Worm (Caenorhabditis elegans) whole organism, late embryonic: Measurements from ENCODE around the gene dao-6.

Experiments
- C08G9.2 ChIP-seq: sonication (generic microtip); optimal IDR thresholded peaks from 2 replicates; lab custom pipeline; 2016; ENCODE audit warnings: mild to moderate bottlenecking, missing genetic modification characterization, moderate library complexity, missing compliant biosample characterization
- C38D4.7 ChIP-seq: fragments of 200-800 bp; sonication (Bioruptor generic); optimal IDR thresholded peaks from 2 replicates; lab custom pipeline; 2018; ENCODE audit warnings: mild to moderate bottlenecking, missing genetic modification characterization, moderate library complexity, missing compliant biosample characterization
- K02D7.2 ChIP-seq: sonication (generic microtip); optimal IDR thresholded peaks from 2 replicates; lab custom pipeline; 2017; ENCODE audit warnings: mild to moderate bottlenecking, missing genetic modification characterization, missing compliant biosample characterization
- ahr-1 ChIP-seq: sonication (generic microtip); optimal IDR thresholded peaks from 2 replicates; lab custom pipeline; 2016; ENCODE audit warnings: missing genetic modification characterization, missing compliant biosample characterization
- ceh-18 ChIP-seq: sonication (generic microtip); optimal IDR thresholded peaks from 2 replicates; lab custom pipeline; 2016; ENCODE audit warnings: missing genetic modification characterization, missing compliant biosample characterization
- ceh-19 ChIP-seq: fragments of 200-800 bp; sonication (Bioruptor generic); optimal IDR thresholded peaks from 2 replicates; lab custom pipeline; 2018; ENCODE audit warnings: mild to moderate bottlenecking, missing genetic modification characterization, missing compliant biosample characterization
- ceh-24 ChIP-seq: sonication (generic microtip); optimal IDR thresholded peaks from 2 replicates; lab custom pipeline; 2016; ENCODE audit warnings: mild to moderate bottlenecking, missing genetic modification characterization, missing compliant biosample characterization
- ceh-31 ChIP-seq: sonication (generic microtip); optimal IDR thresholded peaks from 2 replicates; lab custom pipeline; 2016; ENCODE audit warnings: missing genetic modification characterization, missing compliant biosample characterization
- ceh-34 ChIP-seq: sonication (generic microtip); optimal IDR thresholded peaks from 2 replicates; lab custom pipeline; 2016; ENCODE audit warnings: mild to moderate bottlenecking, missing genetic modification characterization, missing compliant biosample characterization
- ceh-45 ChIP-seq: fragments of 200-800 bp; sonication (Bioruptor generic); IDR thresholded peaks from 2 replicates; pipeline ENCODE4 v1.3.6; 2022; ENCODE audit warnings: missing genetic modification reagents, missing genetic modification characterization, missing compliant biosample characterization
- ceh-6 ChIP-seq: fragments of 200-800 bp; sonication (Bioruptor generic); optimal IDR thresholded peaks from 2 replicates; lab custom pipeline; 2018; ENCODE audit warnings: mild to moderate bottlenecking, missing genetic modification characterization, missing compliant biosample characterization
- ceh-9 ChIP-seq: sonication (generic microtip); optimal IDR thresholded peaks from 2 replicates; lab custom pipeline; 2016; ENCODE audit warnings: mild to moderate bottlenecking, missing genetic modification characterization, inconsistent platforms, missing compliant biosample characterization
- fax-1 ChIP-seq: sonication (generic microtip); optimal IDR thresholded peaks from 2 replicates; lab custom pipeline; 2016; ENCODE audit warnings: missing genotype, missing genetic modification characterization, missing compliant biosample characterization
- fkh-6 ChIP-seq: sonication (generic microtip); optimal IDR thresholded peaks from 2 replicates; lab custom pipeline; 2016; ENCODE audit warnings: missing genetic modification characterization, missing compliant biosample characterization
- gmeb-2 ChIP-seq: sonication (generic microtip); optimal IDR thresholded peaks from 2 replicates; lab custom pipeline; 2016; ENCODE audit warnings: missing genetic modification characterization, inconsistent platforms, missing compliant biosample characterization
- hlh-30 ChIP-seq: sonication (generic microtip); optimal IDR thresholded peaks from 2 replicates; lab custom pipeline; 2017; ENCODE audit warnings: antibody characterized with exemption, missing genetic modification characterization, missing compliant biosample characterization; ENCODE audit not compliant: insufficient read depth
- hlh-6 ChIP-seq: sonication (generic microtip); optimal IDR thresholded peaks from 2 replicates; lab custom pipeline; 2016; ENCODE audit warnings: missing genotype, missing genetic modification characterization, missing compliant biosample characterization
- nfya-1 ChIP-seq: sonication (generic microtip); optimal IDR thresholded peaks from 2 replicates; lab custom pipeline; 2017; ENCODE audit warnings: missing genetic modification characterization, mild to moderate bottlenecking, missing compliant biosample characterization, antibody characterized with exemption, moderate library complexity
- nhr-232 ChIP-seq: sonication (generic microtip); optimal IDR thresholded peaks from 2 replicates; lab custom pipeline; 2016; ENCODE audit warnings: missing genetic modification characterization, missing compliant biosample characterization
- odd-2 ChIP-seq: sonication (generic microtip); optimal IDR thresholded peaks from 2 replicates; lab custom pipeline; 2017; ENCODE audit warnings: antibody characterized with exemption, mild to moderate bottlenecking, missing genetic modification characterization, missing compliant biosample characterization
- pat-9 ChIP-seq: fragments of 200-800 bp; sonication (Bioruptor generic); optimal IDR thresholded peaks from 2 replicates; lab custom pipeline; 2018; ENCODE audit warnings: mild to moderate bottlenecking, missing genetic modification characterization, moderate library complexity, missing compliant biosample characterization
- pax-1 ChIP-seq: fragments of 150-350 bp; optimal IDR thresholded peaks from 2 replicates; lab custom pipeline; 2014; ENCODE audit warnings: missing biosample characterization, missing genetic modification characterization
- pha-2 ChIP-seq: sonication (generic microtip); optimal IDR thresholded peaks from 2 replicates; lab custom pipeline; 2017; ENCODE audit warnings: mild to moderate bottlenecking, missing genetic modification characterization, missing compliant biosample characterization
- pqm-1 ChIP-seq: sonication (generic microtip); optimal IDR thresholded peaks from 2 replicates; lab custom pipeline; 2016; ENCODE audit warnings: missing genetic modification characterization, missing compliant biosample characterization
- pros-1 ChIP-seq: fragments of 150-350 bp; optimal IDR thresholded peaks from 2 replicates; lab custom pipeline; 2014; ENCODE audit warnings: missing biosample characterization, missing genetic modification reagents, missing genetic modification characterization
- ref-2 ChIP-seq: sonication (generic microtip); optimal IDR thresholded peaks from 2 replicates; lab custom pipeline; 2016; ENCODE audit warnings: missing genetic modification characterization, missing compliant biosample characterization
- rnt-1 ChIP-seq: sonication (generic microtip); optimal IDR thresholded peaks from 2 replicates; lab custom pipeline; 2016; ENCODE audit warnings: missing genetic modification characterization, missing compliant biosample characterization
- syd-9 ChIP-seq: sonication (generic microtip); optimal IDR thresholded peaks from 2 replicates; lab custom pipeline; 2016; ENCODE audit warnings: mild to moderate bottlenecking, missing genetic modification characterization, moderate library complexity, missing compliant biosample characterization
- tbx-2 ChIP-seq: sonication (generic microtip); optimal IDR thresholded peaks from 2 replicates; lab custom pipeline; 2016; ENCODE audit warnings: missing genetic modification characterization, missing compliant biosample characterization
- unc-42 ChIP-seq: sonication (generic microtip); optimal IDR thresholded peaks from 2 replicates; lab custom pipeline; 2016; ENCODE audit warnings: missing genotype, missing genetic modification characterization, missing compliant biosample characterization
- unc-55 ChIP-seq: sonication (generic microtip); optimal IDR thresholded peaks from 2 replicates; lab custom pipeline; 2017; ENCODE audit warnings: missing biosample characterization, missing genetic modification reagents, missing genetic modification characterization

The dao-6 gene

DNA sequence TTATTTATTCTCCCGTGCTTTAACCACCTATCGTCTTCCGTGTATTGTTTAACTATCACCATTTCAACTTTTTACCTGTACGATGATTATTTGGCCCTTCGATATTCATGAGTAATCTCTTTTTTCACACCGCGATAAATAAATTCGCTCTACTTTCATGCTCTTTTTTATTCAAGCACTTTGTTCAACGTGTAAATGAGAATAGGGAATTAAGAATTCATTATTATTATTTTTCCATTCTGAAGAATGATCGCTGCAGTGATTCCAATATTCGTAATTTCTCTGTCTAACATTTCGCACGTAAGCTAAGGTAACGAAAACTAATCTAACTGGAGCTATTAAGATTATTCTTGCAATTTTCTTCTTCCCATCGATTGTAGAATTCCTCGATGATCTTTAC lies 12.7 kb upstream of the dao-6 start, which contains the start of gene T05G5.4:
Gene T05G5.4 (plus strand): TSS at position 241 of the 400 bp plus-strand sequence.
- TF ChIP-seq K02D7.2 (tag; lab: Kevin White, UChicago) (no peak), hlh-6 (tag; lab: Kevin White, UChicago) (no peak), unc-55 (GFP tag; lab: Kevin White, UChicago) (no peak)

DNA sequence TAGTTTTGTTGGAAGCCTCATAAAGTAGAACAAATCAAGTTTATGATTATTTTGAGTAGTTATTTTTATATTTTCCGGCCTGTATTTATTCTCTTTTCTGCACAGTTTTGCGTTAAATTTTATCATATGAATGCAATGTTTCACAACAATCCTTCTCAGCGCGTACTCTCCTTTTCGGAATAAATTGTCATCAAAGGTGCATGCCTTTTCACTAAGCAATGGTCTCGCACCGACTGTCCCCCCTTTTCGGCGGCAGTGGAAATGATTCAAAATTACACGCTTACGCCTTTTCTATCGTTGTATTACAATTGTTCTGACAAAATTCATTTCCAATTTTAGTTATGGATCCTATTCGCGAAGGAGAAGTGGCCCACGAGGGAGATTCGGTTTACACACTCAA lies 11.1 kb upstream of the dao-6 start, which contains the start of the genes iff-1 and cdk-1:
Gene iff-1 (minus strand): TSS at position 61 of the 400 bp plus-strand sequence.
Gene cdk-1 (plus strand): TSS at position 340 of the 400 bp plus-strand sequence.
- TF ChIP-seq nfya-1 = peak; percentile 12
- TF ChIP-seq unc-42 (tag; lab: Kevin White, UChicago) = peak; percentile 1
- TF ChIP-seq ceh-31 (tag; lab: Kevin White, UChicago) = peak; percentile 8
- TF ChIP-seq ceh-45 (GFP tag; lab: Robert Waterston, UW) = no peak
- TF ChIP-seq, all 69 proteins: peak for 3

DNA sequence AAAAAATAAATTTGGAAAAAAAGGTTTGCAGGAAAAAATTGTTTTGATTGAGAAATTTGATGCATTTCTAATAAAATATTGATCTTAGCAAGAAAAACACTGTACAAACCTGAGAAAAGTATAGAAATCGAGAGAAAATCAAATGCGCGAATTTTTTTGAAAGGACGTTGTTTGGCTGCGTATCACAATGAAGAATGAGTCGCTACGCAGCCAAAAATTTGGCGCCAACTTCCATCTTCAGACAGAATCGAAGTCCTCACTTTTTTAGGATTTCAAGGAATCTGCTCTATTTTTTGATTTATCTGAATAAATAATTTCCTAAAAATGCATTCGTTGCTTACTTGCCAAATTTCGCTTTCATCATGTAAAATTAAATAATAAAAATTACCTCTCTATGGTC lies 10.7 kb upstream of the dao-6 start:
- TF ChIP-seq C08G9.2 (no peak), ceh-19 (GFP tag; lab: Kevin White, UChicago) (no peak), pros-1 (tag; lab: Kevin White, UChicago) (no peak), pqm-1 (tag; lab: Kevin White, UChicago) (no peak), fax-1 (tag; lab: Kevin White, UChicago) (no peak), pax-1 (tag; lab: Kevin White, UChicago) (no peak), ceh-24 (tag; lab: Kevin White, UChicago) (no peak), fkh-6 (tag; lab: Kevin White, UChicago) (no peak), odd-2 (no peak)
- TF ChIP-seq, all 69 proteins: peak for 0

DNA sequence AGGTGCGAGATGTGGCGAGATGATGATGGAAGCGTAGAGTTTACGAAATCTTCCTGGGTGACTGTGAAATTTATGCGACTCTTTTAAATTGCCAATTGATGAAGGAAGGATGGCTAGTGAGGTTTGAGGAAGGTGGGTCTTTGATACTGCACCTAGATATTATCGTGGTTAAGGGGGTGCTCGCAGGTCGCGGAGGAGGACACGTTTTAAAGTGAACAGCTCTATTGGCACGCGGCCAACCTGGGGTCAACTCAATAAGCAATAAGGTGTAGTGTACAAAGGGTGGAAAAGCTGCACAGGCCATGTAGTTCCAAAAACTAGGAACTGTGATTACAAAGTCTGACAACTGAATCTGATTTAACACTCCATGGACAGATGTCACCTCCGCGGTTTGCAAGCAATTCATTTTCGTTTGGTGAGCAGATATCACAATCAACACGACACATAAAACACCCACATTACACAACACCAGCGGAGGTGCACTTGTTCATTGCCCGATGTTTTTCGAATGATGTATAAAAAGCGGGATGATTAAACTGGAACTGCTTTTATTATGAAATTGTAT lies 9.4 kb upstream of the dao-6 start:
- TF ChIP-seq pha-2 (tag; lab: Kevin White, UChicago) = no peak
- no peak for TF ChIP-seq pat-9
- no peak for TF ChIP-seq hlh-30 (tag; lab: Kevin White, UChicago)
- TF ChIP-seq ceh-34 (tag; lab: Kevin White, UChicago) = peak; percentile 4
- TF ChIP-seq nhr-232 (tag; lab: Kevin White, UChicago) = no peak
- TF ChIP-seq ceh-9 = no peak
- no peak for TF ChIP-seq C38D4.7 (GFP tag; lab: Kevin White, UChicago)
- peak; percentile 5 for TF ChIP-seq rnt-1 (tag; lab: Kevin White, UChicago)
- no peak for TF ChIP-seq syd-9
- peak; percentile 22 for TF ChIP-seq ref-2 (tag; lab: Kevin White, UChicago)
- peak; percentile 11 for TF ChIP-seq nfya-1

DNA sequence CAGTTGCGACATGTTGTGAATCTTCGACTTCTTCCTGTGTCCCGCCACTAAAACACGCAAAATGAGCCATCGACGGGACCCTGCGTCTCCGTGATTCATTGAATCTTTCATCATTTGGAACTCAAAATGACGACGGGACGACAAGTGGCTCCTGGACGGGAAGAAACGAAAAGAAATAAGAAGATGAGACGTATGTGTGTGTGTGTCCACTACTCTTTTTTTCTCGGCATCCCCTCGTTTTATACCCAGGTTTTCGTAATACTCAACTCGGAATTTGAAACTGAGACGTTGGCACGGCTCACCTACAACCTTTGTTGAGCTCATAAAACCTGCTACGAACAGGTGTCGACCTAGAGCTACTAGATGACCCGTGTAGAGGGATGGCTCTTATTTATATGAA lies 8.5 kb upstream of the dao-6 start:
- peak; percentile 3 for TF ChIP-seq ceh-18 (tag; lab: Kevin White, UChicago)
- peak; percentile 14 for TF ChIP-seq unc-55 (GFP tag; lab: Kevin White, UChicago)
- TF ChIP-seq C38D4.7 (GFP tag; lab: Kevin White, UChicago) = no peak

DNA sequence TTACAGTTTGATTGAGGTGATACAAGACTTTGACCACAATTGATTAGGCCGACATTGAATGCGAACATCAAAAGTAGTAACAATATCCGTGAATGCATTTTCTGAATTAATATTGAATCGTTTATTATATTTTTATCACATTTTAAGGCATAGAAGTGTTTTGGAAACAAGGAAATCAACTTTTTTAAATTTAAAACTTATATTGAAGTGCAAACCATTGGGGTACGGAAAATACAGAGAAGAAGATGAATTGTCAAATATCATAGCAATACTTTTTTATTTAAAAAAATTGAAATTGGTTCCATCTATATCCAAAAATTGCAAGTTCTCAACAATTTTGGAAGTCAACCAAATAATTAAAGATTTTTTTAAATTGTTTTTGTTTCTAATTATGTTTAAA lies 7.2 kb upstream of the dao-6 start, which contains the start of gene T05G5.1:
Gene T05G5.1 (minus strand): TSS at position 101 of the 400 bp plus-strand sequence.
- no peak for TF ChIP-seq rnt-1 (tag; lab: Kevin White, UChicago)
- TF ChIP-seq C38D4.7 (GFP tag; lab: Kevin White, UChicago) = no peak
- no peak for TF ChIP-seq gmeb-2 (tag; lab: Kevin White, UChicago)

DNA sequence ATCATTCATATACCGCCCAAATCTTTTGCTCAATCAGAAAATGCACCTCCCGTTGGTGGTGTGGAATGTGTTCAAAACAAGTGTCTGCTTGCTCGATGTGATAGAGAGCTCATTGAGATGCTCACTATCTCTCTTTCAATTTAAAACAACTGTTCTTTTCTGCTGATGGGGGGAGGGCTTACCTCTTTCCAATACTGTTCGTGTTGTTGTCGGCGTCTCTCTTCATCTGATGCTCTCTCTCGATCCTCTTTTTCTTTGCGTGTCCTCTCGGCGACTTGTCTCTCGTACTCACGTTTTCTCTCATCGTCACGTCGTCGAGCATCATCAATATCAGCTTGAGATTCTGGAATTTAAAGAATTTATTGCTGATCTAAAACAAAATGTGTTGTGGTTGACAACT lies 6.0 kb upstream of the dao-6 start:
- TF ChIP-seq tbx-2 (tag; lab: Kevin White, UChicago) (peak; percentile 2), ahr-1 (tag; lab: Kevin White, UChicago) (no peak), unc-55 (GFP tag; lab: Kevin White, UChicago) (peak; percentile 57), nfya-1 (peak; percentile 0), ref-2 (tag; lab: Kevin White, UChicago) (peak; percentile 33), pros-1 (tag; lab: Kevin White, UChicago) (no peak), ceh-6 (no peak)
